Fruit fly (Drosophila melanogaster) whole organism, embryonic: Measurements from ENCODE around the gene mRpL12.

Source experiments
- Antp ChIP-seq: fragments of 200-800 bp; sonication (Bioruptor generic); optimal IDR thresholded peaks from 3 replicates; lab custom pipeline; 2016; ENCODE audit warnings: missing biosample characterization, missing genetic modification characterization
- CG10366 ChIP-seq: fragments of 200-800 bp; sonication (Bioruptor generic); IDR thresholded peaks from 2 replicates; pipeline ENCODE4 v1.3.6; 2022; ENCODE audit warnings: missing biosample characterization, missing genetic modification characterization
- CG11247 ChIP-seq: fragments of 200-800 bp; sonication (Bioruptor generic); IDR thresholded peaks from 2 replicates; pipeline ENCODE4 v1.3.6; 2022; ENCODE audit warnings: missing biosample characterization, missing genetic modification characterization
- CG11696 ChIP-seq: fragments of 200-800 bp; sonication (Bioruptor generic); IDR thresholded peaks from 2 replicates; pipeline ENCODE4 v1.3.6; 2022; ENCODE audit warnings: missing biosample characterization, missing genetic modification characterization
- CG12071 ChIP-seq: fragments of 200-800 bp; sonication (Bioruptor generic); optimal IDR thresholded peaks from 3 replicates; lab custom pipeline; 2018; ENCODE audit warnings: missing biosample characterization, mild to moderate bottlenecking, missing genetic modification characterization
- CG1233 ChIP-seq: fragments of 200-800 bp; sonication (Bioruptor generic); optimal IDR thresholded peaks from 4 replicates; lab custom pipeline; 2018; ENCODE audit warnings: missing biosample characterization, mild to moderate bottlenecking, missing genetic modification characterization
- CG13624 ChIP-seq: fragments of 200-800 bp; sonication (Bioruptor generic); optimal IDR thresholded peaks from 2 replicates; lab custom pipeline; 2016; ENCODE audit warnings: missing biosample characterization, missing genetic modification characterization
- CG14860 ChIP-seq: fragments of 200-800 bp; sonication (Bioruptor generic); IDR thresholded peaks from 3 replicates; pipeline ENCODE4 v1.3.6; 2022; ENCODE audit warnings: missing biosample characterization, missing genetic modification characterization; ENCODE audit not compliant: partially characterized antibody
- CG15269 ChIP-seq: fragments of 200-800 bp; sonication (Bioruptor generic); optimal IDR thresholded peaks from 2 replicates; lab custom pipeline; 2018; ENCODE audit warnings: missing biosample characterization, mild to moderate bottlenecking, missing genetic modification characterization, moderate library complexity
- CG15514 ChIP-seq: fragments of 200-800 bp; sonication (Bioruptor generic); optimal IDR thresholded peaks from 3 replicates; lab custom pipeline; 2017; ENCODE audit warnings: missing biosample characterization, missing genetic modification characterization, mild to moderate bottlenecking, moderate library complexity, missing genetic modification reagents
- CG15601 ChIP-seq: fragments of 200-800 bp; sonication (Bioruptor generic); optimal IDR thresholded peaks from 3 replicates; lab custom pipeline; 2019; ENCODE audit warnings: missing biosample characterization, mild to moderate bottlenecking, missing genetic modification characterization, moderate library complexity
- CG17186 ChIP-seq: fragments of 200-800 bp; sonication (Bioruptor generic); optimal IDR thresholded peaks from 3 replicates; lab custom pipeline; 2017; ENCODE audit warnings: missing biosample characterization, missing genetic modification reagents, missing genetic modification characterization
- CG18476 ChIP-seq: fragments of 200-800 bp; sonication (Bioruptor generic); optimal IDR thresholded peaks from 2 replicates; lab custom pipeline; 2016; ENCODE audit warnings: missing biosample characterization, mild to moderate bottlenecking, missing genetic modification characterization
- CG18764 ChIP-seq: fragments of 200-800 bp; sonication (Bioruptor generic); optimal IDR thresholded peaks from 3 replicates; lab custom pipeline; 2016; ENCODE audit warnings: missing biosample characterization, missing genetic modification characterization
- CG2875 ChIP-seq: fragments of 200-800 bp; sonication (Bioruptor generic); optimal IDR thresholded peaks from 2 replicates; lab custom pipeline; 2017; ENCODE audit warnings: missing biosample characterization, mild to moderate bottlenecking, missing genetic modification characterization, missing genetic modification reagents
- CG3407 ChIP-seq: fragments of 200-800 bp; sonication (Bioruptor generic); optimal IDR thresholded peaks from 2 replicates; lab custom pipeline; 2018; ENCODE audit warnings: missing biosample characterization, mild to moderate bottlenecking, missing genetic modification characterization
- CG4282 ChIP-seq: fragments of 200-800 bp; sonication (Bioruptor generic); optimal IDR thresholded peaks from 2 replicates; lab custom pipeline; 2016; ENCODE audit warnings: missing biosample characterization, missing genetic modification characterization
- CG6272 ChIP-seq: fragments of 200-800 bp; sonication (Bioruptor generic); IDR thresholded peaks from 2 replicates; pipeline ENCODE4 v1.3.6; 2022; ENCODE audit warnings: missing biosample characterization, missing genetic modification characterization
- CG6689 ChIP-seq: fragments of 200-800 bp; sonication (Bioruptor generic); IDR thresholded peaks from 2 replicates; pipeline ENCODE4 v1.3.6; 2022; ENCODE audit warnings: missing biosample characterization, missing genetic modification characterization
- CG6854 ChIP-seq: fragments of 200-800 bp; sonication (Bioruptor generic); optimal IDR thresholded peaks from 3 replicates; lab custom pipeline; 2017; ENCODE audit warnings: missing biosample characterization, mild to moderate bottlenecking, missing genetic modification characterization
- CG8290 ChIP-seq, 3 experiments: fragments of 200-800 bp; sonication (Bioruptor generic); optimal IDR thresholded peaks; 2 replicates each; lab custom pipeline; 2016 to 2019; ENCODE audit warnings: missing biosample characterization in 3 of 3, missing genetic modification characterization in 3 of 3, mild to moderate bottlenecking in 2 of 3, moderate library complexity in 1 of 3
- CrebB ChIP-seq: fragments of 200-800 bp; sonication (Bioruptor generic); optimal IDR thresholded peaks from 3 replicates; lab custom pipeline; 2018; ENCODE audit warnings: missing biosample characterization, mild to moderate bottlenecking, missing genetic modification characterization
- Dek ChIP-seq: fragments of 200-800 bp; sonication (Bioruptor generic); optimal IDR thresholded peaks from 3 replicates; lab custom pipeline; 2019; ENCODE audit warnings: missing biosample characterization, mild to moderate bottlenecking, missing genetic modification characterization, moderate library complexity
- E2f2 ChIP-seq: fragments of 200-800 bp; sonication (Bioruptor generic); IDR thresholded peaks from 2 replicates; pipeline ENCODE4 v1.3.6; 2022; ENCODE audit warnings: missing biosample characterization, missing genetic modification characterization
- Fer2 ChIP-seq: fragments of 200-800 bp; sonication (Bioruptor generic); optimal IDR thresholded peaks from 2 replicates; lab custom pipeline; 2018; ENCODE audit warnings: missing biosample characterization, mild to moderate bottlenecking, missing genetic modification characterization, moderate library complexity
- H2.0 ChIP-seq: fragments of 200-800 bp; sonication (Bioruptor generic); IDR thresholded peaks from 2 replicates; pipeline ENCODE4 v1.3.6; 2022; ENCODE audit warnings: missing biosample characterization, missing genetic modification characterization
- HmgD ChIP-seq: fragments of 200-800 bp; sonication (Bioruptor generic); optimal IDR thresholded peaks from 3 replicates; lab custom pipeline; 2016; ENCODE audit warnings: missing biosample characterization, missing genetic modification characterization
- Hr39 ChIP-seq: fragments of >200 bp; optimal IDR thresholded peaks from 2 replicates; lab custom pipeline; 2017
- Myb ChIP-seq: fragments of 200-800 bp; sonication (Bioruptor generic); optimal IDR thresholded peaks from 2 replicates; lab custom pipeline; 2016; ENCODE audit warnings: missing biosample characterization, missing genetic modification characterization
- Spps ChIP-seq: fragments of 200-800 bp; sonication (Bioruptor generic); optimal IDR thresholded peaks from 2 replicates; lab custom pipeline; 2018; ENCODE audit warnings: missing biosample characterization, mild to moderate bottlenecking, missing genetic modification characterization
- TFAM ChIP-seq: fragments of 200-800 bp; sonication (Bioruptor generic); optimal IDR thresholded peaks from 2 replicates; lab custom pipeline; 2017; ENCODE audit warnings: missing biosample characterization, missing genetic modification characterization, inconsistent platforms
- Trl ChIP-seq, 3 experiments: fragments of >200 bp in 2 of 3; fragments of 200-800 bp in 1 of 3; sonication (Bioruptor generic) in 1 of 3; optimal IDR thresholded peaks; 2 replicates in 1 of 3; 3 replicates in 2 of 3; lab custom pipeline; 2016 to 2017; ENCODE audit warnings: missing biosample characterization in 1 of 3, missing genetic modification characterization in 1 of 3
- al ChIP-seq: fragments of 200-800 bp; sonication (Bioruptor generic); IDR thresholded peaks from 2 replicates; pipeline ENCODE4 v1.3.6; 2022; ENCODE audit warnings: missing biosample characterization, missing genetic modification characterization
- az2 ChIP-seq: fragments of 200-800 bp; sonication (Bioruptor generic); optimal IDR thresholded peaks from 3 replicates; lab custom pipeline; 2016; ENCODE audit warnings: missing biosample characterization, missing genetic modification characterization
- bcd ChIP-seq: fragments of 200-800 bp; sonication (Bioruptor generic); optimal IDR thresholded peaks from 2 replicates; lab custom pipeline; 2017; ENCODE audit warnings: missing biosample characterization, mild to moderate bottlenecking, missing genetic modification characterization
- bowl ChIP-seq: fragments of 200-800 bp; sonication (Bioruptor generic); IDR thresholded peaks from 2 replicates; pipeline ENCODE4 v1.3.6; 2022; ENCODE audit warnings: missing biosample characterization, missing genetic modification characterization
- bsh ChIP-seq, 2 experiments: fragments of 200-800 bp; sonication (Bioruptor generic); optimal IDR thresholded peaks; 2 replicates each; lab custom pipeline; 2017 to 2018; ENCODE audit warnings: mild to moderate bottlenecking in 2 of 2, missing biosample characterization in 2 of 2, missing genetic modification characterization in 2 of 2, moderate library complexity in 1 of 2
- crp ChIP-seq, 2 experiments: fragments of 200-800 bp; sonication (Bioruptor generic); optimal IDR thresholded peaks; 2 replicates in 1 of 2; 3 replicates in 1 of 2; lab custom pipeline; 2017; ENCODE audit warnings: missing biosample characterization in 2 of 2, missing genetic modification characterization in 2 of 2, mild to moderate bottlenecking in 1 of 2, moderate library complexity in 1 of 2
- dimm ChIP-seq: fragments of 200-800 bp; sonication (Bioruptor generic); IDR thresholded peaks from 2 replicates; pipeline ENCODE4 v1.3.6; 2022; ENCODE audit warnings: missing biosample characterization, missing genetic modification characterization
- exex ChIP-seq: fragments of 200-800 bp; sonication (Bioruptor generic); optimal IDR thresholded peaks from 4 replicates; lab custom pipeline; 2018; ENCODE audit warnings: missing biosample characterization, mild to moderate bottlenecking, missing genetic modification characterization, moderate library complexity
- fd96Cb ChIP-seq: fragments of 200-800 bp; sonication (Bioruptor generic); optimal IDR thresholded peaks from 2 replicates; lab custom pipeline; 2018; ENCODE audit warnings: missing biosample characterization, mild to moderate bottlenecking, missing genetic modification characterization, moderate library complexity
- fu2 ChIP-seq: fragments of 200-800 bp; sonication (Bioruptor generic); optimal IDR thresholded peaks from 2 replicates; lab custom pipeline; 2016; ENCODE audit warnings: missing biosample characterization, missing genetic modification characterization
- gro ChIP-seq: fragments of 200-800 bp; sonication (Bioruptor generic); optimal IDR thresholded peaks from 2 replicates; lab custom pipeline; 2016; ENCODE audit warnings: missing biosample characterization, missing genetic modification characterization
- ham ChIP-seq: fragments of 200-800 bp; sonication (Bioruptor generic); IDR thresholded peaks from 2 replicates; pipeline ENCODE4 v1.3.6; 2022; ENCODE audit warnings: missing biosample characterization, missing genetic modification characterization
- knrl ChIP-seq: fragments of 200-800 bp; sonication (Bioruptor generic); IDR thresholded peaks from 3 replicates; pipeline ENCODE4 v1.3.6; 2022; ENCODE audit warnings: missing biosample characterization, missing genetic modification characterization; ENCODE audit not compliant: partially characterized antibody
- lilli ChIP-seq: fragments of 200-800 bp; sonication (Bioruptor generic); optimal IDR thresholded peaks from 3 replicates; lab custom pipeline; 2016; ENCODE audit warnings: missing biosample characterization, missing genetic modification characterization
- maf-S ChIP-seq: fragments of 200-800 bp; sonication (Bioruptor generic); optimal IDR thresholded peaks from 2 replicates; lab custom pipeline; 2016; ENCODE audit warnings: missing biosample characterization, missing genetic modification characterization
- ro ChIP-seq: fragments of 200-800 bp; sonication (Bioruptor generic); IDR thresholded peaks from 2 replicates; pipeline ENCODE4 v1.3.6; 2022; ENCODE audit warnings: missing biosample characterization, missing genetic modification characterization
- schlank ChIP-seq: fragments of 200-800 bp; sonication (Bioruptor generic); optimal IDR thresholded peaks from 2 replicates; lab custom pipeline; 2018; ENCODE audit warnings: missing biosample characterization, mild to moderate bottlenecking, missing genetic modification characterization
- tap ChIP-seq: fragments of 200-800 bp; optimal IDR thresholded peaks from 3 replicates; lab custom pipeline; 2019; ENCODE audit warnings: missing biosample characterization, mild to moderate bottlenecking, missing genetic modification characterization, moderate library complexity
- tgo ChIP-seq: fragments of 200-800 bp; sonication (Bioruptor generic); IDR thresholded peaks from 3 replicates; pipeline ENCODE4 v1.3.6; 2022; ENCODE audit warnings: missing biosample characterization, missing genetic modification characterization

Gene mRpL12

dm6 chr3L:9004788-9005246, 48.2 kb downstream of the mRpL12 start, which contains the start of gene Doc3 (continued):
- TF ChIP-seq crp (GFP tag; optimal IDR thresholded peaks at IDR 0.05; lab: Kevin White, UChicago): no peak
- TF ChIP-seq fd96Cb (tag; lab: Kevin White, UChicago): no peak
- no peak for TF ChIP-seq CrebB (tag; lab: Kevin White, UChicago)
- no peak for TF ChIP-seq CG15601
- no peak for TF ChIP-seq bsh (GFP tag; optimal IDR thresholded peaks at IDR 0.05; lab: Kevin White, UChicago)
- TF ChIP-seq CG11696 (GFP tag; lab: Robert Waterston, UW): no peak
- no peak for TF ChIP-seq CG17186
- no peak for TF ChIP-seq bcd (GFP tag; lab: Kevin White, UChicago)
- no peak for TF ChIP-seq dimm (GFP tag; lab: Robert Waterston, UW)
- no peak for TF ChIP-seq TFAM (GFP tag; lab: Kevin White, UChicago)
- no peak for TF ChIP-seq lilli
- TF ChIP-seq Dek (tag; lab: Kevin White, UChicago): no peak
- no peak for TF ChIP-seq tgo (GFP tag; lab: Robert Waterston, UW)
- TF ChIP-seq CG12071 (GFP tag; lab: Kevin White, UChicago): no peak
- no peak for TF ChIP-seq CG2875 (GFP tag; lab: Kevin White, UChicago)
- no peak for TF ChIP-seq CG8290 (GFP tag; optimal IDR thresholded peaks at IDR 0.05; lab: Kevin White, UChicago)
- no peak for TF ChIP-seq CG8290 (tag; optimal IDR thresholded peaks at IDR 0.05; lab: Kevin White, UChicago)
- TF ChIP-seq schlank: no peak
- no peak for TF ChIP-seq Fer2 (tag; lab: Kevin White, UChicago)
- no peak for TF ChIP-seq CG15269 (tag; lab: Kevin White, UChicago)
- TF ChIP-seq CG14860 (GFP tag; lab: Robert Waterston, UW): no peak
- TF ChIP-seq CG10366 (GFP tag; lab: Robert Waterston, UW): no peak
- TF ChIP-seq exex (tag; lab: Kevin White, UChicago): no peak
- TF ChIP-seq HmgD (GFP tag; lab: Kevin White, UChicago): no peak
- no peak for TF ChIP-seq Spps (tag; lab: Kevin White, UChicago)
- TF ChIP-seq CG4282 (GFP tag; lab: Kevin White, UChicago): no peak
- no peak for TF ChIP-seq CG18476
- TF ChIP-seq az2 (GFP tag; lab: Kevin White, UChicago): no peak
- TF ChIP-seq CG6689: no peak
- TF ChIP-seq CG6272 (GFP tag; lab: Robert Waterston, UW): no peak
- TF ChIP-seq CG6854: no peak
- no peak for TF ChIP-seq fu2 (GFP tag; lab: Kevin White, UChicago)
- TF ChIP-seq CG15514 (GFP tag; lab: Kevin White, UChicago): no peak
- no peak for TF ChIP-seq CG3407 (GFP tag; lab: Kevin White, UChicago)
- no peak for TF ChIP-seq gro (GFP tag; lab: Kevin White, UChicago)
- TF ChIP-seq Hr39 (lab: Kevin White, UChicago): no peak
- TF ChIP-seq ham: no peak
- no peak for TF ChIP-seq knrl (GFP tag; lab: Robert Waterston, UW)
- TF ChIP-seq tap (tag; lab: Kevin White, UChicago): no peak
- peak; percentile 49 to 60 for TF ChIP-seq Trl (optimal IDR thresholded peaks at IDR 0.05; lab: Kevin White, UChicago)
- no peak for TF ChIP-seq Trl (GFP tag; optimal IDR thresholded peaks at IDR 0.05; lab: Kevin White, UChicago)
- TF ChIP-seq CG11247 (GFP tag; lab: Robert Waterston, UW): no peak
- TF ChIP-seq H2.0 (GFP tag; lab: Robert Waterston, UW): no peak
- TF ChIP-seq CG1233 (GFP tag; lab: Kevin White, UChicago): no peak
- no peak for TF ChIP-seq CG13624 (GFP tag; lab: Kevin White, UChicago)
- TF ChIP-seq CG18764 (GFP tag; lab: Kevin White, UChicago): no peak
- TF ChIP-seq Myb: no peak
- no peak for TF ChIP-seq bowl (GFP tag; lab: Robert Waterston, UW)
- TF ChIP-seq E2f2: no peak
- no peak for TF ChIP-seq ro (GFP tag; lab: Robert Waterston, UW)
- no peak for TF ChIP-seq maf-S (GFP tag; lab: Kevin White, UChicago)
- TF ChIP-seq Antp: no peak
- no peak for TF ChIP-seq al (GFP tag; lab: Robert Waterston, UW)
